Fruit fly (Drosophila melanogaster): Measurements from ENCODE around the gene GlcAT-S.

DNA sequence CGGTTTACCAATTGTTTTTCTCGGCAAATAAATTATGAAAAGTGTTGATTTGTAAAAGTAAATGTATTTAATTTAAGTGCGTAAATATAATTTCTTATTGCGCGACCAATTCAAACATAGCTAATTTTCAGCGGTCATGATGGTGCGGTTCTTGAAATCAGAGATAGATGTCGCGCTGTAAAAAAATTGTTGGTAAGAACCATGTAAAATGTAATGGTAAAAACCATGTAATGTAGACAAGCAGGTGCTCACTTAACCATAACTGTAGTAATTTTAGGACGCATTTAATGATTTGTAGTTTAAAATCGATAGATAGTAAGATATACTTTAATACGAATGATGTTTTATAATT is 3.6 kb upstream of the GlcAT-S start:
- TF ChIP-seq foxo (GFP tag; optimal IDR thresholded peaks at IDR 0.05) (no peak), lola (GFP tag; optimal IDR thresholded peaks at IDR 0.05) (no peak)
